Fruit fly (Drosophila melanogaster): ENCODE data around the gene CG31752.
A peak's percentile ranks its signal among the peaks of the same experiment; 100 is the strongest.

DNA sequence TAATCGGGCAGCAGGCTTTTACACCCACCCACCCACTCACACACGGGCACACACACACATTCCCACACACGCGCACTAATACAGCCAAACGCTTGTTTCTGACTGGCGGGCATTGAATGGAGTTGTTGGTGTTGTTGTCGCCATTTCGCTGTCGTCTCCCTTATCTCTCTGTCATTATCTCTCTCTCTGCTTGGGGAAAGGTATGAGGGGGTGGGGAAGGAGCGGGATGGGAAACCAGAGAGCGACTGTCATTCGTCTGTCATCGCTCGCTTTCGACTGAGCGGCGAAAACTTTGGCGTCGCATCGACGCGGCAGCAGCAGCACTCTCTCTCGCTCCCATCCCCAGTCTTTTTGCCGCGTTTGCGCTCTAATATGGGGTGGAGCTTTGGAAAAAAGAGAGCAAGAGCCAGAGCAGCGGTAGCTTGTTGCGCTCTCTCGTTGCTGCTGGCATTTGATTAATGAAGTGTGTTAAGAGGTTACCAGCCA, 45.1 kb downstream of the CG31752 start:
- TF ChIP-seq Sin3A (optimal IDR thresholded peaks at IDR 0.05) (no peak), insv (optimal IDR thresholded peaks at IDR 0.05) (peak; percentile 67), ttk (optimal IDR thresholded peaks at IDR 0.05) (no peak), psq (optimal IDR thresholded peaks at IDR 0.05) (no peak)

All from Kc167 (cell line).